Fruit fly (Drosophila melanogaster): ENCODE data around the gene CG32536.

DNA sequence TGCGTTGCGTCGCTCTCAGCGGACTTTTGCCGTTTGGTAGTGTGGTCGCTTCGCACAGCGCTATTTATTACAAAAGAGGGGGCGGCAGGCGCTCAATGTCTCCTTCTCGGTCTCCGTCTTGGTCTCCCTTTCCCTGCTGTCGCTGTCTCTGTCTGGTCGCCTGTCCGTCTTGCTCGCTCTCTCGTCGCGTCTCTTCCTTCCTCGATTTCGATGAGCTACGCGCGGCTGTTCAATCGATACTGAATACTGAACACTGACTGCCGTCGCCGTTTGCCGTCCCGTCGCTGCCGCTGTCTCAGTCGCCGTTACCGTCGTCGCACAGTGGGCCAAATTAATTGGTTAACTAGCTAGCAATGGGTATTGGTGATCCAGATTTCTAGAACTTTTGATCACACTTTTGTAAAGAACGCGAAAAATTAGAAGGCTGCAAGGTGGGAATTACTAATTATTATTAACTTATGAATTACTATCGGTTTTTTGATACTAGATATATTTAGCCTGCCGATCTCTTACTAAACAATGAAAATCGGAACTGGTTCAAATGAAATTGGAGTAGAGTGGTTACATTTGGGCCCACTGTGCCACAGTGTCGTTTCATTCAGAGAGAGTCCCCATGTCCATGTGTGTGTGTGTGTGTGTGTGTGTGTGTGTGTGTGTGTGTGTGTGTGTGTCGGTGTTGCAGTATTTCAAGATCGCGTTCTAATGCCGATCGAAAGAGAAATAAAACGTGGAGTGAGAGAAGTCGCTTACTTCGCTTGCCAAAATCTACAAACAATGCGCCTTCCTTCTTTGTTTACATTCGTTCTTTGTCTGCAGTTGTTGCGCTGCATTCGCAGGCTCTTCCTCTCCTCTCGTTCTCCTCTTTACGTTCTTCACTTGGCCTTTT, 21.4 kb upstream of the CG32536 start, which contains the start of gene CG8034:
- TF ChIP-seq hth (optimal IDR thresholded peaks at IDR 0.05) = no peak
- peak; percentile 39 to 69 for TF ChIP-seq tll (GFP tag; optimal IDR thresholded peaks at IDR 0.05)
- TF ChIP-seq Myb (GFP tag; optimal IDR thresholded peaks at IDR 0.05) = peak; percentile 87
- TF ChIP-seq cas (GFP tag; IDR thresholded peaks at IDR 0.05) = peak; percentile 71
- peak; percentile 85 for TF ChIP-seq Gsc (GFP tag; IDR thresholded peaks at IDR 0.05)
- peak; percentile 96 for TF ChIP-seq nerfin-1 (tag; optimal IDR thresholded peaks at IDR 0.05)
- TF ChIP-seq CG4360 (GFP tag; IDR thresholded peaks at IDR 0.05) = peak; percentile 62; the same call in 1 of the 2 replicates
- TF ChIP-seq stc (GFP tag; IDR thresholded peaks at IDR 0.05) = peak; percentile 92
- peak; percentile 89 for TF ChIP-seq CG11560 (tag; IDR thresholded peaks at IDR 0.05)
- TF ChIP-seq Dfd (GFP tag; optimal IDR thresholded peaks at IDR 0.05) = peak in 1 of 2 experiments; percentile 83
- TF ChIP-seq lmd (GFP tag; IDR thresholded peaks at IDR 0.05) = peak; percentile 97
- TF ChIP-seq CG12391 (tag; optimal IDR thresholded peaks at IDR 0.05) = peak; percentile 97
- TF ChIP-seq Nf-YB (GFP tag; optimal IDR thresholded peaks at IDR 0.05) = peak; percentile 86

All from whole organism, embryonic.